Fruit fly (Drosophila melanogaster) whole organism, embryonic: ENCODE measurements around the gene CG11768.

Source experiments
- Blimp-1 ChIP-seq: fragments of 200-800 bp; sonication (Bioruptor generic); optimal IDR thresholded peaks from 3 replicates; lab custom pipeline; 2018; ENCODE audit warnings: missing biosample characterization, missing genetic modification characterization, mild to moderate bottlenecking, moderate library complexity, missing genetic modification reagents
- CG10979 ChIP-seq: fragments of 200-800 bp; sonication (Bioruptor generic); optimal IDR thresholded peaks from 2 replicates; lab custom pipeline; 2018; ENCODE audit warnings: missing biosample characterization, mild to moderate bottlenecking, missing genetic modification characterization, moderate library complexity
- CG12219 ChIP-seq: fragments of 200-800 bp; sonication (Bioruptor generic); optimal IDR thresholded peaks from 3 replicates; lab custom pipeline; 2018; ENCODE audit warnings: missing biosample characterization, mild to moderate bottlenecking, missing genetic modification characterization
- CG13894 ChIP-seq: fragments of 200-800 bp; sonication (Bioruptor generic); optimal IDR thresholded peaks from 3 replicates; lab custom pipeline; 2018; ENCODE audit warnings: missing biosample characterization, mild to moderate bottlenecking, missing genetic modification characterization, moderate library complexity
- CG14710 ChIP-seq: fragments of 200-800 bp; sonication (Bioruptor generic); optimal IDR thresholded peaks from 3 replicates; lab custom pipeline; 2019; ENCODE audit warnings: missing biosample characterization, mild to moderate bottlenecking, missing genetic modification characterization, moderate library complexity
- CG15479 ChIP-seq: fragments of 200-800 bp; sonication (Bioruptor generic); optimal IDR thresholded peaks from 3 replicates; lab custom pipeline; 2019; ENCODE audit warnings: missing biosample characterization, mild to moderate bottlenecking, missing genetic modification characterization, moderate library complexity
- CG16815 ChIP-seq: fragments of 200-800 bp; sonication (Bioruptor generic); optimal IDR thresholded peaks from 3 replicates; lab custom pipeline; 2017; ENCODE audit warnings: missing biosample characterization, mild to moderate bottlenecking, missing genetic modification characterization
- CG16863 ChIP-seq: fragments of 200-800 bp; sonication (Bioruptor generic); optimal IDR thresholded peaks from 3 replicates; lab custom pipeline; 2016; ENCODE audit warnings: missing biosample characterization, missing genetic modification characterization
- CG18262 ChIP-seq: fragments of 200-800 bp; optimal IDR thresholded peaks from 3 replicates; lab custom pipeline; 2019; ENCODE audit warnings: missing biosample characterization, mild to moderate bottlenecking, missing genetic modification characterization, moderate library complexity
- CG18764 ChIP-seq: fragments of 200-800 bp; sonication (Bioruptor generic); optimal IDR thresholded peaks from 3 replicates; lab custom pipeline; 2016; ENCODE audit warnings: missing biosample characterization, missing genetic modification characterization
- CG31388 ChIP-seq: fragments of 200-800 bp; sonication (Bioruptor generic); optimal IDR thresholded peaks from 2 replicates; lab custom pipeline; 2016; ENCODE audit warnings: missing biosample characterization, missing genetic modification characterization
- CG3407 ChIP-seq: fragments of 200-800 bp; sonication (Bioruptor generic); optimal IDR thresholded peaks from 2 replicates; lab custom pipeline; 2018; ENCODE audit warnings: missing biosample characterization, mild to moderate bottlenecking, missing genetic modification characterization
- CG6254 ChIP-seq: fragments of 200-800 bp; sonication (Bioruptor generic); optimal IDR thresholded peaks from 3 replicates; lab custom pipeline; 2017; ENCODE audit warnings: mild to moderate bottlenecking, missing biosample characterization, missing genetic modification reagents, missing genetic modification characterization
- CG6689 ChIP-seq: fragments of 200-800 bp; sonication (Bioruptor generic); IDR thresholded peaks from 2 replicates; pipeline ENCODE4 v1.3.6; 2022; ENCODE audit warnings: missing biosample characterization, missing genetic modification characterization
- CG6854 ChIP-seq: fragments of 200-800 bp; sonication (Bioruptor generic); optimal IDR thresholded peaks from 3 replicates; lab custom pipeline; 2017; ENCODE audit warnings: missing biosample characterization, mild to moderate bottlenecking, missing genetic modification characterization
- CG7372 ChIP-seq: fragments of 200-800 bp; sonication (Bioruptor generic); IDR thresholded peaks from 2 replicates; pipeline ENCODE4 v1.3.6; 2022; ENCODE audit warnings: missing biosample characterization, missing genetic modification characterization
- CG8281 ChIP-seq: fragments of 200-800 bp; sonication (Bioruptor generic); optimal IDR thresholded peaks from 2 replicates; lab custom pipeline; 2018; ENCODE audit warnings: missing biosample characterization, mild to moderate bottlenecking, missing genetic modification characterization, moderate library complexity
- CG8388 ChIP-seq: fragments of 200-800 bp; sonication (Bioruptor generic); optimal IDR thresholded peaks from 2 replicates; lab custom pipeline; 2019; ENCODE audit warnings: missing biosample characterization, mild to moderate bottlenecking, missing genetic modification characterization, moderate library complexity
- CG8924 ChIP-seq: fragments of 200-800 bp; optimal IDR thresholded peaks from 3 replicates; lab custom pipeline; 2019; ENCODE audit warnings: missing biosample characterization, mild to moderate bottlenecking, missing genetic modification characterization, moderate library complexity
- CG9797 ChIP-seq: fragments of 200-800 bp; sonication (Bioruptor generic); optimal IDR thresholded peaks from 3 replicates; lab custom pipeline; 2018; ENCODE audit warnings: missing biosample characterization, mild to moderate bottlenecking, missing genetic modification characterization
- D19A ChIP-seq: fragments of 200-800 bp; optimal IDR thresholded peaks from 3 replicates; lab custom pipeline; 2019; ENCODE audit warnings: missing biosample characterization, mild to moderate bottlenecking, missing genetic modification characterization, moderate library complexity
- Eip74EF ChIP-seq, 2 experiments: fragments of 200-800 bp in 1 of 2; fragments of >200 bp in 1 of 2; sonication (Bioruptor generic) in 1 of 2; optimal IDR thresholded peaks; 2 replicates each; lab custom pipeline; 2017 to 2019; ENCODE audit warnings: missing biosample characterization in 2 of 2, missing genetic modification characterization in 2 of 2, mild to moderate bottlenecking in 1 of 2, moderate library complexity in 1 of 2
- Elba2 ChIP-seq: fragments of 200-800 bp; sonication (Bioruptor generic); optimal IDR thresholded peaks from 3 replicates; lab custom pipeline; 2016; ENCODE audit warnings: missing biosample characterization, missing genetic modification characterization
- HLH3B ChIP-seq: fragments of 200-800 bp; sonication (Bioruptor generic); IDR thresholded peaks from 2 replicates; pipeline ENCODE4 v1.3.6; 2022; ENCODE audit warnings: missing biosample characterization, missing genetic modification characterization
- Med ChIP-seq: fragments of 200-800 bp; sonication (Bioruptor generic); peaks from one replicate; lab custom pipeline; 2016; ENCODE audit warnings: missing biosample characterization, missing genetic modification characterization, mild to moderate bottlenecking, inconsistent platforms, moderate library complexity
- NC2β ChIP-seq: fragments of 200-800 bp; sonication (Bioruptor generic); optimal IDR thresholded peaks from 2 replicates; lab custom pipeline; 2016; ENCODE audit warnings: missing biosample characterization, missing genetic modification characterization
- NK7.1 ChIP-seq: fragments of 200-800 bp; sonication (Bioruptor generic); optimal IDR thresholded peaks from 3 replicates; lab custom pipeline; 2016; ENCODE audit warnings: missing biosample characterization, missing genetic modification characterization
- Rx ChIP-seq: fragments of 200-800 bp; sonication (Bioruptor generic); IDR thresholded peaks from 2 replicates; pipeline ENCODE4 v1.3.6; 2022; ENCODE audit warnings: missing biosample characterization, missing genetic modification characterization
- Xbp1 ChIP-seq: fragments of 200-800 bp; sonication (Bioruptor generic); optimal IDR thresholded peaks from 3 replicates; lab custom pipeline; 2016; ENCODE audit warnings: missing biosample characterization, mild to moderate bottlenecking, missing genetic modification characterization
- btn ChIP-seq: fragments of 200-800 bp; sonication (Bioruptor generic); optimal IDR thresholded peaks from 2 replicates; lab custom pipeline; 2016; ENCODE audit warnings: missing biosample characterization, missing genetic modification characterization
- cato ChIP-seq: fragments of 200-800 bp; sonication (Bioruptor generic); optimal IDR thresholded peaks from 2 replicates; lab custom pipeline; 2016; ENCODE audit warnings: missing biosample characterization, missing genetic modification characterization, borderline replicate concordance
- chm ChIP-seq: fragments of 200-800 bp; sonication (Bioruptor generic); IDR thresholded peaks from 2 replicates; pipeline ENCODE4 v1.3.6; 2022; ENCODE audit warnings: missing biosample characterization, missing genetic modification characterization
- ci ChIP-seq: fragments of 200-800 bp; sonication (Bioruptor generic); IDR thresholded peaks from 3 replicates; pipeline ENCODE4 v1.3.6; 2022; ENCODE audit warnings: missing biosample characterization, missing genetic modification characterization
- dm ChIP-seq: fragments of 200-800 bp; sonication (Bioruptor generic); optimal IDR thresholded peaks from 3 replicates; lab custom pipeline; 2016; ENCODE audit warnings: missing biosample characterization, missing genetic modification characterization
- ems ChIP-seq: fragments of 200-800 bp; sonication (Bioruptor generic); optimal IDR thresholded peaks from 3 replicates; lab custom pipeline; 2016; ENCODE audit warnings: missing biosample characterization, missing genetic modification characterization
- ham ChIP-seq: fragments of 200-800 bp; sonication (Bioruptor generic); IDR thresholded peaks from 2 replicates; pipeline ENCODE4 v1.3.6; 2022; ENCODE audit warnings: missing biosample characterization, missing genetic modification characterization
- hkb ChIP-seq, 2 experiments: fragments of 200-800 bp in 1 of 2; fragments of >200 bp in 1 of 2; sonication (Bioruptor generic) in 1 of 2; IDR thresholded peaks in 1 of 2; optimal IDR thresholded peaks in 1 of 2; 2 replicates each; pipeline versions ENCODE4 v1.3.6 to Lab custom; 2017 to 2022; ENCODE audit warnings: missing biosample characterization in 1 of 2, missing genetic modification characterization in 1 of 2
- ken ChIP-seq: fragments of 200-800 bp; sonication (Bioruptor generic); IDR thresholded peaks from 3 replicates; pipeline ENCODE4 v1.3.6; 2022; ENCODE audit warnings: missing biosample characterization, missing genetic modification characterization
- lmd ChIP-seq: fragments of 200-800 bp; sonication (Bioruptor generic); IDR thresholded peaks from 2 replicates; pipeline ENCODE4 v1.3.6; 2022; ENCODE audit warnings: missing biosample characterization, missing genetic modification characterization
- nerfin-2 ChIP-seq: fragments of 200-800 bp; sonication (Bioruptor generic); IDR thresholded peaks from 2 replicates; pipeline ENCODE4 v1.3.6; 2022; ENCODE audit warnings: missing biosample characterization, missing genetic modification characterization; ENCODE audit not compliant: partially characterized antibody
- oc ChIP-seq: fragments of 200-800 bp; sonication (Bioruptor generic); optimal IDR thresholded peaks from 2 replicates; lab custom pipeline; 2018; ENCODE audit warnings: missing biosample characterization, mild to moderate bottlenecking, missing genetic modification characterization, moderate library complexity
- pita ChIP-seq: fragments of 200-800 bp; sonication (Bioruptor generic); optimal IDR thresholded peaks from 2 replicates; lab custom pipeline; 2017; ENCODE audit warnings: missing biosample characterization, mild to moderate bottlenecking, missing genetic modification characterization
- sens ChIP-seq: fragments of 200-800 bp; sonication (Bioruptor generic); peaks from one replicate; lab custom pipeline; 2016; ENCODE audit warnings: missing biosample characterization, missing genetic modification characterization
- sisA ChIP-seq: fragments of 200-800 bp; sonication (Bioruptor generic); IDR thresholded peaks from 2 replicates; pipeline ENCODE4 v1.3.6; 2022; ENCODE audit warnings: missing biosample characterization, missing genetic modification characterization
- stc ChIP-seq: fragments of 200-800 bp; sonication (Bioruptor generic); IDR thresholded peaks from 2 replicates; pipeline ENCODE4 v1.3.6; 2022; ENCODE audit warnings: missing biosample characterization, missing genetic modification characterization
- tin ChIP-seq: fragments of 200-800 bp; sonication (Bioruptor generic); optimal IDR thresholded peaks from 3 replicates; lab custom pipeline; 2016; ENCODE audit warnings: missing biosample characterization, missing genetic modification characterization
- tio ChIP-seq: fragments of 200-800 bp; sonication (Bioruptor generic); optimal IDR thresholded peaks from 2 replicates; lab custom pipeline; 2017; ENCODE audit warnings: missing biosample characterization, missing genetic modification characterization, inconsistent platforms
- vvl ChIP-seq: fragments of 200-800 bp; sonication (Bioruptor generic); IDR thresholded peaks from 2 replicates; pipeline ENCODE4 v1.3.6; 2022; ENCODE audit warnings: missing biosample characterization, missing genetic modification characterization
- wek ChIP-seq: fragments of 200-800 bp; sonication (Bioruptor generic); optimal IDR thresholded peaks from 3 replicates; lab custom pipeline; 2018; ENCODE audit warnings: missing biosample characterization, mild to moderate bottlenecking, missing genetic modification characterization, moderate library complexity

Gene CG11768

DNA sequence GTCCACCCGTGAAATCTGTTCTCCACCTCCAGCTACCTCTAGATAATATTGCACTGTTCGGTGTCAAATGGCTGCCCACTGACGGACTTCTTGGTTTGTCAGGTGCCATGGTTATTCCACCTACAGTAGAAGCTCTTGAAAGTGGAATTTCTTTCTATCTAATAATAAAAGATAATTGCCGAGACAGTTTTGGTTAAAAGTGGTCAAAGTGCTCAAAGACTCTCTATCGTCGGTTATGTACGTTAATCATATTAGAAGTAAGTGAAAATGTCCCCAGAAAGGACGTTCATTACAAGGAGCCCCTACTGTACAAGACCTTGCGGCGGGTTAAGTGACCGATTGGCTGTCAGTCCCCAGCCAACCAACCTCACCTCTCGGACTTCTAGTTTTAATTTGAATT, 23.8 kb downstream of the CG11768 start (continued):
- TF ChIP-seq CG8281 (tag; lab: Kevin White, UChicago) (no peak), CG18764 (GFP tag; lab: Kevin White, UChicago) (peak; percentile 7), stc (GFP tag; lab: Robert Waterston, UW) (peak; percentile 40), CG12219 (GFP tag; lab: Kevin White, UChicago) (peak; percentile 39), tin (GFP tag; lab: Kevin White, UChicago) (peak; percentile 22), Rx (GFP tag; lab: Robert Waterston, UW) (no peak), CG6689 (peak; percentile 61), Xbp1 (GFP tag; lab: Kevin White, UChicago) (peak; percentile 61), tio (GFP tag; lab: Kevin White, UChicago) (peak; percentile 26), CG18262 (peak; percentile 34), D19A (tag; lab: Kevin White, UChicago) (no peak)

DNA sequence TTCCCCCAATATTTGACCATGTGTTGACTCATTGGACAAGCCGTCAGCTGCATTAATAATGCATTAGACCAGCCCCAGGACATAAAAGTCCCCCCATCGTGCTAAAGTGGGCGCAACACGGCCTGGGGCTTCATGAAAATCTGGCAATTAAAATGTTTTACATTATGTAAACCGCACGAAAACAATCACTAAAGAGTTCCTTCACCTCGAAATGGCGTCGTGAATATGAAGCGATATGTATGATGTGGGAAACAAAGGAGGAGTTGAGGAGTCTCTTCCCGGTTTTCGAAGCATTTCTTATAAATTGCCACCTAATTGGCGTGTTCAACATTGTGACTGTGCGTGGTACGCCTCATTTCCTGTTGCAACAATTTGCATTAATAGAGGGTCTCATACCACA, 25.3 kb downstream of the CG11768 start:
- TF ChIP-seq CG7372 (GFP tag; lab: Robert Waterston, UW) (no peak), NC2β (GFP tag; lab: Kevin White, UChicago) (no peak), CG15479 (no peak), CG14710 (no peak), dm (GFP tag; lab: Kevin White, UChicago) (no peak), Xbp1 (GFP tag; lab: Kevin White, UChicago) (no peak), CG6854 (no peak), CG13894 (tag; lab: Kevin White, UChicago) (no peak), CG9797 (GFP tag; lab: Kevin White, UChicago) (no peak), CG31388 (no peak), hkb (optimal IDR thresholded peaks at IDR 0.05; lab: Kevin White, UChicago) (no peak), hkb (GFP tag; IDR thresholded peaks at IDR 0.05; lab: Robert Waterston, UW) (no peak), lmd (no peak), CG8924 (tag; lab: Kevin White, UChicago) (no peak), CG3407 (GFP tag; lab: Kevin White, UChicago) (no peak), pita (GFP tag; lab: Kevin White, UChicago) (no peak), ems (no peak), wek (GFP tag; lab: Kevin White, UChicago) (no peak), btn (no peak), Eip74EF (GFP tag; optimal IDR thresholded peaks at IDR 0.05; lab: Kevin White, UChicago) (no peak)
- TF ChIP-seq, all 482 proteins: peak for 0

- TF ChIP-seq Blimp-1 (GFP tag; lab: Kevin White, UChicago) = peak; percentile 56
- TF ChIP-seq Elba2 (GFP tag; lab: Kevin White, UChicago) = no peak
- no peak for TF ChIP-seq nerfin-2 (GFP tag; lab: Robert Waterston, UW)
- TF ChIP-seq ham (GFP tag; lab: Robert Waterston, UW) = no peak
- TF ChIP-seq vvl = 0 out of 2 replicates have a peak, but pooled peaks have one; percentile 7
- TF ChIP-seq oc (tag; lab: Kevin White, UChicago) = peak; percentile 55
- no peak for TF ChIP-seq NK7.1 (GFP tag; lab: Kevin White, UChicago)
- TF ChIP-seq ken = 0 out of 3 replicates have a peak, but pooled peaks have one; percentile 35
- TF ChIP-seq CG6254 (GFP tag; lab: Kevin White, UChicago) = no peak
- 0 out of 2 replicates have a peak, but pooled peaks have one; percentile 4 for TF ChIP-seq sisA (GFP tag; lab: Robert Waterston, UW)
- TF ChIP-seq CG16863 (GFP tag; lab: Kevin White, UChicago) = no peak
- peak; percentile 29; the same call in 1 of the 2 replicates for TF ChIP-seq HLH3B
- no peak for TF ChIP-seq CG10979 (tag; lab: Kevin White, UChicago)
- TF ChIP-seq cato (GFP tag; lab: Kevin White, UChicago) = no peak
- 0 out of 2 replicates have a peak, but pooled peaks have one; percentile 13 for TF ChIP-seq chm (GFP tag; lab: Robert Waterston, UW)
- TF ChIP-seq CG16815 (GFP tag; lab: Kevin White, UChicago) = no peak
- TF ChIP-seq CG8388 (GFP tag; lab: Kevin White, UChicago) = no peak
- peak; percentile 12 for TF ChIP-seq Med
- TF ChIP-seq ci (GFP tag; lab: Robert Waterston, UW) = no peak
- peak; percentile 58 for TF ChIP-seq sens (GFP tag; lab: Kevin White, UChicago)
Observed at dm6 chr3R:8741941-8742340, 26.1 kb downstream of the CG11768 start.
